Fruit fly (Drosophila melanogaster): Measurements from ENCODE around the gene Ir68a.

Gene Ir68a

DNA sequence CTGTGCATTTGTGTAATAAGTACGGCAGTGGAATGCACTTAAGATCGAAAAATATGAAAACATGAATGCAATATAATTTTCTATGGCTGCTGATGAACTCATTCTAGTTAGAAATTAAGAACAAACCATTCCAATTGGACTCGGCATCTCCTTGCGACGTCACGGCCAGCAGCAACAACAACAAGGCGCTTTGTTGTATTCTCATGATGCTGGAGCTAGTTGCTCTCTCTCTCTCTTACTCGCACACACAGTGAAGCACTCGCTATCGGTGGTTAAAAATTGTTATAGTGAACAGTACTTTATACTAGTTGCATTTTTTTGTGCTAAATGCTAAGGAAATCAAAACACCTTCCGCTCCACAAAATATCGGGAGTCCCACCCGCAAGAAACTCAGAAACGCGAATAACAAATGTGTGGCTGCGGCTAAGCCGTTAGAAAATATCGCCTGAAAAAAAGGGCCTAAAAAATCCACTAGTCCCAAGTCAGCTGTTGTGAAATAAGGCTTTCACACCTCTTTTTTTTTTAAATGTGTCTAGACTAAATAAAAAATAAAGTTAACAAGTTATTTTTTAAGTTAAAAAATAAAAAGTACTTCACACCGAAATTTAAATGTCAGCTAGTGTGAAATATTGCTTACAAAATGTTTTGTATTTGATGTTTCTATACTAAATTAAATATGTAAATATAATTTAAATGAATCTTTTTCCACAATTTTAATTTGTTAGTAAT is 30.2 kb downstream of the Ir68a start, which contains the start of gene Plod (continued):
- no peak for TF ChIP-seq sima (GFP tag; optimal IDR thresholded peaks at IDR 0.05)
- TF ChIP-seq Ets65A (GFP tag) = peak; percentile 44
- TF ChIP-seq fd3F (GFP tag; optimal IDR thresholded peaks at IDR 0.05) = peak; percentile 18
- peak; percentile 53 for TF ChIP-seq CG1024 (GFP tag; IDR thresholded peaks at IDR 0.05)
- no peak for TF ChIP-seq inv (GFP tag; IDR thresholded peaks at IDR 0.05; ENCODE audit: partially characterized antibody)
- TF ChIP-seq CG17568 (GFP tag; optimal IDR thresholded peaks at IDR 0.05) = no peak
- TF ChIP-seq ATbp (GFP tag; optimal IDR thresholded peaks at IDR 0.05) = peak; percentile 24
- no peak for TF ChIP-seq H2.0 (GFP tag; IDR thresholded peaks at IDR 0.05)
- TF ChIP-seq CG2116 (GFP tag; optimal IDR thresholded peaks at IDR 0.05) = peak; percentile 45
- TF ChIP-seq CG12155 (GFP tag; optimal IDR thresholded peaks at IDR 0.05) = peak; percentile 21
- TF ChIP-seq bigmax (GFP tag; optimal IDR thresholded peaks at IDR 0.05) = no peak
- TF ChIP-seq D19B (GFP tag; optimal IDR thresholded peaks at IDR 0.05) = no peak
- TF ChIP-seq CG16779 (GFP tag; IDR thresholded peaks at IDR 0.05) = no peak
- TF ChIP-seq crp (GFP tag; optimal IDR thresholded peaks at IDR 0.05) = peak; percentile 88 to 98
- no peak for TF ChIP-seq CG2129 (GFP tag; IDR thresholded peaks at IDR 0.05; ENCODE audit: partially characterized antibody)
- TF ChIP-seq CG12942 (GFP tag; optimal IDR thresholded peaks at IDR 0.05) = peak; percentile 40
- TF ChIP-seq ken (GFP tag; IDR thresholded peaks at IDR 0.05) = no peak
- TF ChIP-seq esg (GFP tag; conservative IDR thresholded peaks at IDR 0.05) = no peak
- no peak for TF ChIP-seq CG4854 (GFP tag; optimal IDR thresholded peaks at IDR 0.05)
- TF ChIP-seq CG14441 (GFP tag; IDR thresholded peaks at IDR 0.05) = no peak
- TF ChIP-seq CG7963 (GFP tag; IDR thresholded peaks at IDR 0.05; ENCODE audit: partially characterized antibody) = peak; percentile 17; the same call in 1 of the 3 replicates
- peak; percentile 4 for TF ChIP-seq CG3163 (GFP tag; optimal IDR thresholded peaks at IDR 0.05)
- TF ChIP-seq CG11560 (tag; IDR thresholded peaks at IDR 0.05) = no peak
- TF ChIP-seq pfk (GFP tag; optimal IDR thresholded peaks at IDR 0.05) = peak; percentile 19
- TF ChIP-seq CG30403 (GFP tag; optimal IDR thresholded peaks at IDR 0.05) = peak; percentile 45
- TF ChIP-seq CG4424 (GFP tag; optimal IDR thresholded peaks at IDR 0.05) = peak; percentile 30
- peak; percentile 46 for TF ChIP-seq CG3281 (GFP tag; optimal IDR thresholded peaks at IDR 0.05)
- TF ChIP-seq CG6654 (GFP tag; optimal IDR thresholded peaks at IDR 0.05) = no peak
- no peak for TF ChIP-seq ac (GFP tag; optimal IDR thresholded peaks at IDR 0.05)
- TF ChIP-seq seq (GFP tag; IDR thresholded peaks at IDR 0.05) = no peak
- TF ChIP-seq Mrtf (GFP tag; IDR thresholded peaks at IDR 0.05) = peak; percentile 40; the same call in 1 of the 3 replicates
- no peak for TF ChIP-seq fd102C (GFP tag; optimal IDR thresholded peaks at IDR 0.05)
- no peak for TF ChIP-seq dimm (GFP tag; IDR thresholded peaks at IDR 0.05)
- peak; percentile 7; the same call in 1 of the 2 replicates for TF ChIP-seq CG11085 (GFP tag; IDR thresholded peaks at IDR 0.05)
- TF ChIP-seq gsb-n (tag; optimal IDR thresholded peaks at IDR 0.05) = peak; percentile 24
- TF ChIP-seq CG9437 (GFP tag; optimal IDR thresholded peaks at IDR 0.05) = no peak
- TF ChIP-seq Hmx (GFP tag; optimal IDR thresholded peaks at IDR 0.05) = no peak
- TF ChIP-seq zfh1 (GFP tag; IDR thresholded peaks at IDR 0.05) = peak; percentile 44; the same call in 1 of the 3 replicates
- TF ChIP-seq ssp (GFP tag; IDR thresholded peaks at IDR 0.05) = peak; percentile 97
- TF ChIP-seq CG6175 (GFP tag; IDR thresholded peaks at IDR 0.05) = no peak
- no peak for TF ChIP-seq CG8478 (optimal IDR thresholded peaks at IDR 0.05)
- no peak for TF ChIP-seq CG14667 (GFP tag; IDR thresholded peaks at IDR 0.05)
- TF ChIP-seq lmd (GFP tag; IDR thresholded peaks at IDR 0.05) = no peak; the same call in 1 of the 2 replicates
- peak; percentile 43 for TF ChIP-seq CG1602 (GFP tag; optimal IDR thresholded peaks at IDR 0.05)
- 0 out of 2 replicates have a peak, but pooled peaks have one; percentile 28 for TF ChIP-seq HLH3B (GFP tag; IDR thresholded peaks at IDR 0.05)
- TF ChIP-seq Dip3 (GFP tag; optimal IDR thresholded peaks at IDR 0.05) = no peak
- peak; percentile 14 for TF ChIP-seq Sry-δ (GFP tag; optimal IDR thresholded peaks at IDR 0.05)
- no peak for TF ChIP-seq cwo (GFP tag; optimal IDR thresholded peaks at IDR 0.05)
- peak; percentile 19 for TF ChIP-seq Six4 (GFP tag; optimal IDR thresholded peaks at IDR 0.05)
- TF ChIP-seq ara (GFP tag; IDR thresholded peaks at IDR 0.05) = no peak
- TF ChIP-seq dmrt11E (tag; optimal IDR thresholded peaks at IDR 0.05) = peak; percentile 56

Data from whole organism, embryonic.